Fruit fly (Drosophila melanogaster) whole organism, embryonic: ENCODE results near the gene CG34126.

Experiments used
- Asciz ChIP-seq: fragments of 200-800 bp; sonication (Bioruptor generic); optimal IDR thresholded peaks from 2 replicates; lab custom pipeline; 2017; ENCODE audit warnings: missing biosample characterization, mild to moderate bottlenecking, missing genetic modification characterization, missing genetic modification reagents
- Atf-2 ChIP-seq: fragments of 200-800 bp; sonication (Bioruptor generic); optimal IDR thresholded peaks from 2 replicates; lab custom pipeline; 2016; ENCODE audit warnings: missing biosample characterization, missing genetic modification characterization
- CG14965 ChIP-seq: fragments of 200-800 bp; sonication (Bioruptor generic); optimal IDR thresholded peaks from 2 replicates; lab custom pipeline; 2016; ENCODE audit warnings: missing biosample characterization, missing genetic modification characterization, borderline replicate concordance
- CG16863 ChIP-seq: fragments of 200-800 bp; sonication (Bioruptor generic); optimal IDR thresholded peaks from 3 replicates; lab custom pipeline; 2016; ENCODE audit warnings: missing biosample characterization, missing genetic modification characterization
- CG17612 ChIP-seq: fragments of 200-800 bp; sonication (Bioruptor generic); IDR thresholded peaks from 2 replicates; pipeline ENCODE4 v1.3.6; 2022; ENCODE audit warnings: missing biosample characterization, missing genetic modification characterization
- CG17829 ChIP-seq: fragments of 200-800 bp; optimal IDR thresholded peaks from 2 replicates; lab custom pipeline; 2019; ENCODE audit warnings: missing biosample characterization, mild to moderate bottlenecking, missing genetic modification characterization, moderate library complexity
- CG1832 ChIP-seq: fragments of 200-800 bp; sonication (Bioruptor generic); optimal IDR thresholded peaks from 2 replicates; lab custom pipeline; 2017; ENCODE audit warnings: missing biosample characterization, mild to moderate bottlenecking, missing genetic modification characterization, inconsistent platforms
- CG2116 ChIP-seq: fragments of 200-800 bp; sonication (Bioruptor generic); optimal IDR thresholded peaks from 3 replicates; lab custom pipeline; 2018; ENCODE audit warnings: missing biosample characterization, mild to moderate bottlenecking, missing genetic modification characterization
- CG31441 ChIP-seq: fragments of 200-800 bp; sonication (Bioruptor generic); IDR thresholded peaks from 2 replicates; pipeline ENCODE4 v1.3.6; 2022; ENCODE audit warnings: missing biosample characterization, missing genetic modification characterization
- CG3995 ChIP-seq: fragments of 200-800 bp; sonication (Bioruptor generic); optimal IDR thresholded peaks from 3 replicates; lab custom pipeline; 2016; ENCODE audit warnings: missing biosample characterization, missing genetic modification characterization
- CG6689 ChIP-seq: fragments of 200-800 bp; sonication (Bioruptor generic); IDR thresholded peaks from 2 replicates; pipeline ENCODE4 v1.3.6; 2022; ENCODE audit warnings: missing biosample characterization, missing genetic modification characterization
- CG9437 ChIP-seq: fragments of 200-800 bp; sonication (Bioruptor generic); optimal IDR thresholded peaks from 2 replicates; lab custom pipeline; 2018; ENCODE audit warnings: missing biosample characterization, mild to moderate bottlenecking, missing genetic modification characterization
- CTCF ChIP-seq: fragments of 200-800 bp; sonication (Bioruptor generic); optimal IDR thresholded peaks from 2 replicates; lab custom pipeline; 2017; ENCODE audit warnings: missing biosample characterization, mild to moderate bottlenecking, missing genetic modification characterization, moderate library complexity
- ERR ChIP-seq: fragments of 200-800 bp; sonication (Bioruptor generic); optimal IDR thresholded peaks from 2 replicates; lab custom pipeline; 2016; ENCODE audit warnings: missing biosample characterization, missing genetic modification characterization
- HLH3B ChIP-seq: fragments of 200-800 bp; sonication (Bioruptor generic); IDR thresholded peaks from 2 replicates; pipeline ENCODE4 v1.3.6; 2022; ENCODE audit warnings: missing biosample characterization, missing genetic modification characterization
- HLHmδ ChIP-seq: fragments of 200-800 bp; sonication (Bioruptor generic); optimal IDR thresholded peaks from 2 replicates; lab custom pipeline; 2018; ENCODE audit warnings: missing biosample characterization, mild to moderate bottlenecking, missing genetic modification characterization, moderate library complexity
- Hand ChIP-seq: fragments of 200-800 bp; sonication (Bioruptor generic); optimal IDR thresholded peaks from 2 replicates; lab custom pipeline; 2017; ENCODE audit warnings: mild to moderate bottlenecking, missing biosample characterization, missing genetic modification reagents, missing genetic modification characterization
- Hr78 ChIP-seq, 2 experiments: fragments of 200-800 bp in 1 of 2; fragments of >200 bp in 1 of 2; sonication (Bioruptor generic) in 1 of 2; optimal IDR thresholded peaks; 2 replicates each; lab custom pipeline; 2017 to 2019; ENCODE audit warnings: missing biosample characterization in 2 of 2, missing genetic modification characterization in 2 of 2, mild to moderate bottlenecking in 1 of 2, moderate library complexity in 1 of 2
- MESR4 ChIP-seq: fragments of 200-800 bp; sonication (Bioruptor generic); optimal IDR thresholded peaks from 2 replicates; lab custom pipeline; 2018; ENCODE audit warnings: missing biosample characterization, mild to moderate bottlenecking, missing genetic modification characterization, moderate library complexity
- MTF-1 ChIP-seq: fragments of 200-800 bp; sonication (Bioruptor generic); optimal IDR thresholded peaks from 2 replicates; lab custom pipeline; 2018; ENCODE audit warnings: missing biosample characterization, mild to moderate bottlenecking, missing genetic modification characterization, borderline replicate concordance
- Meics ChIP-seq: fragments of 200-800 bp; sonication (Bioruptor generic); optimal IDR thresholded peaks from 2 replicates; lab custom pipeline; 2017; ENCODE audit warnings: missing biosample characterization, mild to moderate bottlenecking, missing genetic modification characterization
- Nf-YA ChIP-seq: fragments of 200-800 bp; sonication (Bioruptor generic); IDR thresholded peaks from 2 replicates; pipeline ENCODE4 v1.3.6; 2022; ENCODE audit warnings: missing biosample characterization, missing genetic modification characterization
- Pdp1 ChIP-seq, 2 experiments: fragments of 200-800 bp; sonication (Bioruptor generic); optimal IDR thresholded peaks; 3 replicates each; lab custom pipeline; 2016; ENCODE audit warnings: missing biosample characterization in 2 of 2, missing genetic modification characterization in 2 of 2, mild to moderate bottlenecking in 1 of 2, moderate library complexity in 1 of 2
- Usf ChIP-seq: fragments of 200-800 bp; sonication (Bioruptor generic); optimal IDR thresholded peaks from 2 replicates; lab custom pipeline; 2017; ENCODE audit warnings: missing genotype, missing biosample characterization, missing genetic modification characterization
- btn ChIP-seq: fragments of 200-800 bp; sonication (Bioruptor generic); optimal IDR thresholded peaks from 2 replicates; lab custom pipeline; 2016; ENCODE audit warnings: missing biosample characterization, missing genetic modification characterization
- caup ChIP-seq: fragments of 200-800 bp; sonication (Bioruptor generic); optimal IDR thresholded peaks from 3 replicates; lab custom pipeline; 2017; ENCODE audit warnings: missing biosample characterization, mild to moderate bottlenecking, missing genetic modification characterization, moderate library complexity; ENCODE audit not compliant: severe bottlenecking
- cg ChIP-seq: fragments of 200-800 bp; sonication (Bioruptor generic); optimal IDR thresholded peaks from 3 replicates; lab custom pipeline; 2019; ENCODE audit warnings: missing biosample characterization, mild to moderate bottlenecking, missing genetic modification characterization, moderate library complexity
- chn ChIP-seq: fragments of 200-800 bp; sonication (Bioruptor generic); optimal IDR thresholded peaks from 2 replicates; lab custom pipeline; 2016; ENCODE audit warnings: missing biosample characterization, missing genetic modification characterization
- ci ChIP-seq: fragments of 200-800 bp; sonication (Bioruptor generic); IDR thresholded peaks from 3 replicates; pipeline ENCODE4 v1.3.6; 2022; ENCODE audit warnings: missing biosample characterization, missing genetic modification characterization
- croc ChIP-seq: fragments of 200-800 bp; sonication (Bioruptor generic); conservative IDR thresholded peaks from 3 replicates; pipeline ENCODE4 v1.3.6; 2022; ENCODE audit warnings: missing biosample characterization, missing genetic modification characterization
- danr ChIP-seq: fragments of 200-800 bp; sonication (Bioruptor generic); IDR thresholded peaks from 2 replicates; pipeline ENCODE4 v1.3.6; 2022; ENCODE audit warnings: missing biosample characterization, missing genetic modification characterization
- dati ChIP-seq: fragments of 200-800 bp; sonication (Bioruptor generic); IDR thresholded peaks from 2 replicates; pipeline ENCODE4 v1.3.6; 2022; ENCODE audit warnings: missing biosample characterization, missing genetic modification characterization
- dmrt11E ChIP-seq: fragments of 200-800 bp; sonication (Bioruptor generic); optimal IDR thresholded peaks from 3 replicates; lab custom pipeline; 2018; ENCODE audit warnings: missing biosample characterization, mild to moderate bottlenecking, missing genetic modification characterization, moderate library complexity
- dpn ChIP-seq, 2 experiments: fragments of 200-800 bp; sonication (Bioruptor generic); optimal IDR thresholded peaks; 3 replicates each; lab custom pipeline; 2016; ENCODE audit warnings: missing biosample characterization in 2 of 2, missing genetic modification characterization in 2 of 2
- emc ChIP-seq: fragments of 200-800 bp; sonication (Bioruptor generic); optimal IDR thresholded peaks from 2 replicates; lab custom pipeline; 2016; ENCODE audit warnings: missing biosample characterization, missing genetic modification characterization
- fd96Cb ChIP-seq: fragments of 200-800 bp; sonication (Bioruptor generic); optimal IDR thresholded peaks from 2 replicates; lab custom pipeline; 2018; ENCODE audit warnings: missing biosample characterization, mild to moderate bottlenecking, missing genetic modification characterization, moderate library complexity
- grau ChIP-seq: fragments of 200-800 bp; optimal IDR thresholded peaks from 3 replicates; lab custom pipeline; 2019; ENCODE audit warnings: missing biosample characterization, mild to moderate bottlenecking, missing genetic modification characterization, moderate library complexity
- kay ChIP-seq: fragments of 200-800 bp; sonication (Bioruptor generic); optimal IDR thresholded peaks from 2 replicates; lab custom pipeline; 2016; ENCODE audit warnings: missing biosample characterization, missing genetic modification characterization
- nom ChIP-seq: fragments of 200-800 bp; sonication (Bioruptor generic); optimal IDR thresholded peaks from 2 replicates; lab custom pipeline; 2017; ENCODE audit warnings: missing biosample characterization, missing genetic modification characterization, mild to moderate bottlenecking, moderate library complexity, missing genetic modification reagents
- pita ChIP-seq: fragments of 200-800 bp; sonication (Bioruptor generic); optimal IDR thresholded peaks from 2 replicates; lab custom pipeline; 2017; ENCODE audit warnings: missing biosample characterization, mild to moderate bottlenecking, missing genetic modification characterization
- prd ChIP-seq, 3 experiments: fragments of >200 bp in 2 of 3; fragments of 200-800 bp in 1 of 3; sonication (Bioruptor generic) in 1 of 3; optimal IDR thresholded peaks in 2 of 3; IDR thresholded peaks in 1 of 3; 2 replicates in 2 of 3; 3 replicates in 1 of 3; pipeline versions ENCODE4 v1.3.6 to Lab custom; 2017 to 2022; ENCODE audit warnings: missing biosample characterization in 1 of 3, missing genetic modification characterization in 1 of 3
- pros ChIP-seq: fragments of 200-800 bp; sonication (Bioruptor generic); optimal IDR thresholded peaks from 3 replicates; lab custom pipeline; 2019; ENCODE audit warnings: missing biosample characterization, mild to moderate bottlenecking, missing genetic modification characterization, moderate library complexity
- pzg ChIP-seq: fragments of 200-800 bp; sonication (Bioruptor generic); optimal IDR thresholded peaks from 3 replicates; lab custom pipeline; 2018; ENCODE audit warnings: missing biosample characterization, mild to moderate bottlenecking, missing genetic modification characterization, moderate library complexity
- scrt ChIP-seq: fragments of 200-800 bp; sonication (Bioruptor generic); optimal IDR thresholded peaks from 2 replicates; lab custom pipeline; 2018; ENCODE audit warnings: missing biosample characterization, mild to moderate bottlenecking, missing genetic modification characterization, moderate library complexity
- shn ChIP-seq: fragments of 200-800 bp; sonication (Bioruptor generic); optimal IDR thresholded peaks from 3 replicates; lab custom pipeline; 2016; ENCODE audit warnings: missing biosample characterization, missing genetic modification characterization
- sna ChIP-seq: fragments of 200-800 bp; sonication (Bioruptor generic); IDR thresholded peaks from 2 replicates; pipeline ENCODE4 v1.3.6; 2022; ENCODE audit warnings: missing biosample characterization, missing genetic modification characterization; ENCODE audit not compliant: partially characterized antibody
- sob ChIP-seq: fragments of 200-800 bp; sonication (Bioruptor generic); IDR thresholded peaks from 2 replicates; pipeline ENCODE4 v1.3.6; 2022; ENCODE audit warnings: missing biosample characterization, missing genetic modification characterization
- ttk ChIP-seq: fragments of 200-800 bp; sonication (Bioruptor generic); IDR thresholded peaks from 2 replicates; pipeline ENCODE4 v2.1.2; 2022; ENCODE audit warnings: missing biosample characterization, missing genetic modification characterization
- unc-4 ChIP-seq: fragments of 200-800 bp; sonication (Bioruptor generic); IDR thresholded peaks from 2 replicates; pipeline ENCODE4 v1.3.6; 2022; ENCODE audit warnings: missing biosample characterization, missing genetic modification characterization; ENCODE audit not compliant: partially characterized antibody
- zen2 ChIP-seq: fragments of 200-800 bp; sonication (Bioruptor generic); IDR thresholded peaks from 3 replicates; pipeline ENCODE4 v1.3.6; 2022; ENCODE audit warnings: missing biosample characterization, missing genetic modification characterization; ENCODE audit not compliant: partially characterized antibody

Gene CG34126

DNA sequence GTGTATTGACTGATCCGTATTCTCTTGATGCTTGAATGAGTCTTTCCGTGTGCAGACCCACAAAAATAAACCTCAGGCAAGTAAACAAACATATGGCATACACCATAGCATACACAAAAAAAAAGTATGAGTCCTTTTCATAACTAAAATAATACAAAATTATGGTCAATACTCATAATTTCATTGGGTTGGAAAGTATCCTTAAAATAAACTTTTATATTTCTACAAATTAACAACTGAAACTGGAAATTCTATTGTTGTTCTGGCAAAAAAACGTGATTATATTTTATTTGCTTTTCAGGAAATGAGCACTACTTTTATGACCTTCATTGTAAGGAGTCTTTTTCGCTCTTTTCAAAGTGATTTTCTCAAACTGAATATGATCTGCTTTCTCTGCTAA lies 60.7 kb downstream of the CG34126 start (continued):
- TF ChIP-seq Pdp1 (GFP tag; optimal IDR thresholded peaks at IDR 0.05; lab: Kevin White, UChicago) (peak in 1 of 2 experiments; percentile 6), CTCF (GFP tag; lab: Kevin White, UChicago) (no peak), CG16863 (GFP tag; lab: Kevin White, UChicago) (peak; percentile 9), zen2 (GFP tag; lab: Robert Waterston, UW) (no peak), CG1832 (GFP tag; lab: Kevin White, UChicago) (no peak), CG14965 (GFP tag; lab: Kevin White, UChicago) (no peak), pzg (GFP tag; lab: Kevin White, UChicago) (no peak), Meics (GFP tag; lab: Kevin White, UChicago) (no peak), kay (GFP tag; lab: Kevin White, UChicago) (no peak), sna (no peak), shn (GFP tag; lab: Kevin White, UChicago) (no peak), croc (GFP tag; lab: Robert Waterston, UW) (no peak), emc (GFP tag; lab: Kevin White, UChicago) (no peak), unc-4 (no peak), danr (GFP tag; lab: Robert Waterston, UW) (no peak), fd96Cb (tag; lab: Kevin White, UChicago) (peak; percentile 33), nom (GFP tag; lab: Kevin White, UChicago) (no peak), scrt (GFP tag; lab: Kevin White, UChicago) (no peak), Nf-YA (GFP tag; lab: Robert Waterston, UW) (no peak), Hand (GFP tag; lab: Kevin White, UChicago) (no peak), dati (GFP tag; lab: Robert Waterston, UW) (no peak), ttk (no peak), Usf (no peak), sob (GFP tag; lab: Robert Waterston, UW) (no peak), HLHmδ (GFP tag; lab: Kevin White, UChicago) (no peak), CG3995 (no peak), CG17829 (peak; percentile 30), ERR (GFP tag; lab: Kevin White, UChicago) (no peak), MTF-1 (GFP tag; lab: Kevin White, UChicago) (no peak), HLH3B (GFP tag; lab: Robert Waterston, UW) (no peak), cg (GFP tag; lab: Kevin White, UChicago) (no peak), pita (GFP tag; lab: Kevin White, UChicago) (no peak), grau (tag; lab: Kevin White, UChicago) (peak; percentile 42), ci (GFP tag; lab: Robert Waterston, UW) (no peak), CG9437 (GFP tag; lab: Kevin White, UChicago) (no peak), Atf-2 (no peak), MESR4 (no peak), btn (no peak), CG17612 (no peak), chn (GFP tag; lab: Kevin White, UChicago) (no peak), caup (GFP tag; lab: Kevin White, UChicago) (no peak), prd (optimal IDR thresholded peaks at IDR 0.05; lab: Kevin White, UChicago) (no peak), prd (GFP tag; IDR thresholded peaks at IDR 0.05; lab: Robert Waterston, UW) (peak; percentile 47; the same call in 2 of the 3 replicates), CG2116 (no peak), CG6689 (GFP tag; lab: Robert Waterston, UW) (0 out of 2 replicates have a peak, but pooled peaks have one; percentile 32), CG31441 (GFP tag; lab: Robert Waterston, UW) (peak; percentile 41; the same call in 1 of the 2 replicates), dmrt11E (tag; lab: Kevin White, UChicago) (peak; percentile 62), Hr78 (GFP tag; optimal IDR thresholded peaks at IDR 0.05; lab: Kevin White, UChicago) (no peak), Asciz (no peak), dpn (GFP tag; optimal IDR thresholded peaks at IDR 0.05; lab: Kevin White, UChicago) (no peak), pros (GFP tag; lab: Kevin White, UChicago) (no peak)
